Fruit fly (Drosophila melanogaster): ENCODE data around the gene RhoGAP92B.

Gene RhoGAP92B

DNA sequence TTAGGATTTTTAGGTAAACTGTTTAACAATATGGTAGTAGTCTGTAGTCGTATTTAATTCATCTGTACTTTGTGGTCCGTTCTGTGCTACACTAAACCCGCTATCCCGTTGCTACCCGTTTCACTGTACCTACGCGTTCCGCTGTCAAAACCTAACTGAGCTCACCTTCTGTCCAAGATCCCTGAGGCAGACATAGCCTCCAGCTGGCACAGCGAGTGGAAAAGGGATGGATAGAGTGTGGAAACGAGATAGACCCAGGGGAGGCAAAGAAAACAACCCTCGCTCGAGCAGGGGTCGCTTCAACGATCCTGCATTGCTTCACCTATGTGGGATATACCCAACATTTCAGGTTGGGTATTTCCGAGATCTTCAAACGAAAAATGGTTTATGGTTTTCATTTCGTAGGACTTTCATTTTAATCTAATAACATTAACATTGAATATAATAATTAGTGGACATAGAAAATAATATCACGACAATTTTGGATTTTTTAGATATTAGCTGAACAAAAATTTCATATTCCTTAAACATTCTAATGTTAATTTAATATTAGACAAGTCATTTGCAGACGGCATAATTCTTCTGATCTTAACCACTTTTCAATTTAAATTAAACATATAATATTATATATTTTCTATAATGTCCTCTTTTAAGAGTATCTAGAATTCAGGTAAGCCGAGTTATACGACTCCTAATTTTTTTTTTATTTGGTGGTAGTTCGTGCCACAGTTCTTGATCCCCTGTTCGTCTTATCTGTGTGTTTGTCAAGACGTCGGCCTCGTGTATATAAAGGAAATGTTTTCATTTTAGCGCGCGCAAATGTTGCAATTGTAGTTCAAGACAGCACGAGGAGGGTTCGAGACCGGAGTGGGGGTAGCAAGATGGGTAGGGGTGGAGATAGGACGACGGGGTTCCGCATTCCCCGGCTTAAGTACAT, 30.1 kb downstream of the RhoGAP92B start, which contains the start of gene mira (continued):
- TF ChIP-seq CG9727 (GFP tag; optimal IDR thresholded peaks at IDR 0.05) (peak; percentile 73), nau (GFP tag; optimal IDR thresholded peaks at IDR 0.05) (no peak), CG17186 (GFP tag; optimal IDR thresholded peaks at IDR 0.05) (no peak), Side (GFP tag; optimal IDR thresholded peaks at IDR 0.05) (no peak), ato (GFP tag; IDR thresholded peaks at IDR 0.05; ENCODE audit: partially characterized antibody) (no peak), tgo (GFP tag; IDR thresholded peaks at IDR 0.05) (no peak), lab (GFP tag; optimal IDR thresholded peaks at IDR 0.05) (no peak), CG3838 (GFP tag; optimal IDR thresholded peaks at IDR 0.05) (no peak), CG6813 (GFP tag; optimal IDR thresholded peaks at IDR 0.05) (no peak), Chrac-16 (GFP tag; optimal IDR thresholded peaks at IDR 0.05) (no peak), fu2 (GFP tag; optimal IDR thresholded peaks at IDR 0.05) (no peak), Ssrp (tag; optimal IDR thresholded peaks at IDR 0.05) (peak; percentile 3)

DNA sequence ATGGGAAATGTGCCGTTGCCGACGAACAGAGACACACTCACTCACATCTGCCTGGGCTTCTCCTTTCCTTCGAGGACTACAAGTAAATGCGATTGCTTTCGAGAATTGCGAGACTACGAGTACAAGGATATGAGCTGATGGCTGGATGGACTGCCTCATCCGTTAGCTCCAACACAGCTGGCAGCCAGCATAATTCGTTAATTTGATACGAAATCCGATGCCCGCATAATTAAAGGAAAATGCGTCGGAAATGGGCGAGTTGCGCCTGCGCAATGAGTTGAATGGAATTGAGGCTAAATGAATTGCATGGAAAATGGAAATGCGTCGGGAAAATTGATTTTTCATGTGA, 30.8 kb downstream of the RhoGAP92B start:
- TF ChIP-seq aop (GFP tag; IDR thresholded peaks at IDR 0.05) (no peak), emc (GFP tag; optimal IDR thresholded peaks at IDR 0.05) (no peak), CG15479 (GFP tag; optimal IDR thresholded peaks at IDR 0.05) (peak; percentile 12), D (optimal IDR thresholded peaks at IDR 0.05) (peak; percentile 52), D (GFP tag; optimal IDR thresholded peaks at IDR 0.05) (no peak), zf30C (GFP tag; optimal IDR thresholded peaks at IDR 0.05) (no peak), CG2199 (GFP tag; IDR thresholded peaks at IDR 0.05) (peak; percentile 83; the same call in 2 of the 3 replicates), Dref (GFP tag; IDR thresholded peaks at IDR 0.05) (no peak), gcm (GFP tag; optimal IDR thresholded peaks at IDR 0.05) (peak; percentile 92), pros (GFP tag; optimal IDR thresholded peaks at IDR 0.05) (peak; percentile 45)

DNA sequence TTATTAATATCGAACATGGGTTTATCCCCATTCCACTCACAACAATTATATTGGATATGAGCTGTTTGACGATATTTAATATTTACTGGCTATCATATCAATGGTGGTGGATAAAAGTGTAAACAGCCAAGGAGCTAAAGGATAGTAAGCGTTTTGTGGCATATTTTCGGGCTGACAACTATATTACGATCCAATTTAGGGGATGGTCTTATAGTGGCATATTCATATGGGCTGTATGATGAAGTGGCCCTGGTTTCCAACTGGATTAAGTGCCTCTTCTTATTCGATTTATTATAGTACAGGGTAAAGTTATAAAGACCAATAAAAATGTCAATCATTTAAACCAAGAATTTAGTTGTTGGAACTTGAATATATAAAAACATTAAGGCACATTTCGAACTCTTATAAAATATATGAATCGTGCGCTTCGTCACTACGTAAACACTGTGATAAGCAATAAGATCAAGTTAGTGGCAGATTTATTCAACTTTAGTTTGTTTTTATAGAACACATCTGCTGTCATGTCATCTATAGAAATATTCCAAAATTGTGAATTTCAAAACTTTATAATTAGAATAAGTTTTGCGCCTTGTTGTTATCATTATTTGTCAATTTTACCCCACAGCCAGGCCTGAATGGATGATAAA, 34.1 kb downstream of the RhoGAP92B start:
- TF ChIP-seq Blimp-1 (GFP tag; optimal IDR thresholded peaks at IDR 0.05) (no peak), zen (tag; optimal IDR thresholded peaks at IDR 0.05) (peak; percentile 12), Six4 (GFP tag; optimal IDR thresholded peaks at IDR 0.05) (no peak), CG7745 (tag; optimal IDR thresholded peaks at IDR 0.05) (no peak), HmgD (GFP tag; optimal IDR thresholded peaks at IDR 0.05) (no peak), Hr39 (optimal IDR thresholded peaks at IDR 0.05) (no peak), CG6254 (GFP tag; optimal IDR thresholded peaks at IDR 0.05) (no peak), CG17385 (GFP tag; optimal IDR thresholded peaks at IDR 0.05) (no peak), peb (GFP tag; IDR thresholded peaks at IDR 0.05) (no peak), CG1603 (tag; optimal IDR thresholded peaks at IDR 0.05) (no peak), BEAF-32 (GFP tag; optimal IDR thresholded peaks at IDR 0.05) (no peak), insv (GFP tag; optimal IDR thresholded peaks at IDR 0.05) (peak; percentile 79 to 98), Dek (tag; optimal IDR thresholded peaks at IDR 0.05) (no peak), CG10147 (GFP tag; optimal IDR thresholded peaks at IDR 0.05) (no peak), CG10462 (GFP tag; optimal IDR thresholded peaks at IDR 0.05) (no peak), CG17328 (GFP tag; IDR thresholded peaks at IDR 0.05) (no peak), CG18476 (GFP tag; optimal IDR thresholded peaks at IDR 0.05) (no peak), gsb-n (tag; optimal IDR thresholded peaks at IDR 0.05) (no peak), Mrtf (GFP tag; IDR thresholded peaks at IDR 0.05) (no peak), Vsx1 (GFP tag; optimal IDR thresholded peaks at IDR 0.05) (no peak), nau (GFP tag; optimal IDR thresholded peaks at IDR 0.05) (no peak), stc (GFP tag; IDR thresholded peaks at IDR 0.05) (no peak), Camta (GFP tag; optimal IDR thresholded peaks at IDR 0.05) (no peak), Hmr (GFP tag; optimal IDR thresholded peaks at IDR 0.05) (no peak), CG5953 (GFP tag; IDR thresholded peaks at IDR 0.05) (no peak), CG15479 (GFP tag; optimal IDR thresholded peaks at IDR 0.05) (no peak)

Measured in whole organism, embryonic.